Worm (Caenorhabditis elegans) whole organism, L2 larva: ENCODE measurements around the gene sym-1.

Experiments used
- C34F6.9 ChIP-seq: fragments of 150-350 bp; optimal IDR thresholded peaks from 2 replicates; lab custom pipeline; 2014; ENCODE audit warnings: missing biosample characterization, missing genetic modification characterization
- F13H6.1 ChIP-seq: sonication (generic microtip); optimal IDR thresholded peaks from 2 replicates; lab custom pipeline; 2016; ENCODE audit warnings: missing genetic modification characterization, missing compliant biosample characterization
- R02D3.7 ChIP-seq: fragments of 150-350 bp; optimal IDR thresholded peaks from 2 replicates; lab custom pipeline; 2014; ENCODE audit warnings: missing biosample characterization, missing genetic modification characterization
- Y55F3AM.14 ChIP-seq: fragments of 200-800 bp; sonication (Bioruptor generic); optimal IDR thresholded peaks from 2 replicates; lab custom pipeline; 2018; ENCODE audit warnings: mild to moderate bottlenecking, missing genetic modification characterization, missing compliant biosample characterization
- ZK546.5 ChIP-seq: sonication (generic microtip); optimal IDR thresholded peaks from 2 replicates; lab custom pipeline; 2017; ENCODE audit warnings: missing biosample characterization, missing genetic modification characterization
- alr-1 ChIP-seq: fragments of 150-350 bp; optimal IDR thresholded peaks from 2 replicates; lab custom pipeline; 2014; ENCODE audit warnings: missing biosample characterization, missing genetic modification characterization
- aly-2 ChIP-seq: fragments of 150-350 bp; optimal IDR thresholded peaks from 2 replicates; lab custom pipeline; 2014; ENCODE audit warnings: missing biosample characterization, missing genetic modification characterization
- ama-1 ChIP-seq: fragments of 150-350 bp; optimal IDR thresholded peaks from 2 replicates; lab custom pipeline; 2018; ENCODE audit warnings: inconsistent platforms
- blmp-1 ChIP-seq: sonication (generic microtip); optimal IDR thresholded peaks from 2 replicates; lab custom pipeline; 2017; ENCODE audit warnings: missing genetic modification characterization, mild to moderate bottlenecking, missing compliant biosample characterization, antibody characterized with exemption, moderate library complexity; ENCODE audit not compliant: insufficient read depth
- ceh-16 ChIP-seq: fragments of 150-350 bp; optimal IDR thresholded peaks from 2 replicates; lab custom pipeline; 2014; ENCODE audit warnings: missing biosample characterization, missing genetic modification characterization
- ceh-82 ChIP-seq: fragments of 150-350 bp; optimal IDR thresholded peaks from 2 replicates; lab custom pipeline; 2014; ENCODE audit warnings: missing biosample characterization, missing genetic modification characterization
- crh-2 ChIP-seq: sonication (generic microtip); optimal IDR thresholded peaks from 2 replicates; lab custom pipeline; 2017; ENCODE audit warnings: missing biosample characterization, missing genetic modification characterization
- dmd-4 ChIP-seq: sonication (generic microtip); optimal IDR thresholded peaks from 2 replicates; lab custom pipeline; 2017; ENCODE audit warnings: missing biosample characterization, missing genetic modification characterization
- egl-27 ChIP-seq: sonication (generic microtip); optimal IDR thresholded peaks from 3 replicates; lab custom pipeline; 2017; ENCODE audit warnings: missing biosample characterization, missing genetic modification reagents, missing genetic modification characterization
- elt-1 ChIP-seq: fragments of 150-350 bp; optimal IDR thresholded peaks from 2 replicates; lab custom pipeline; 2014; ENCODE audit warnings: missing biosample characterization, missing genetic modification characterization
- elt-3 ChIP-seq: sonication (generic microtip); optimal IDR thresholded peaks from 2 replicates; lab custom pipeline; 2017; ENCODE audit warnings: missing biosample characterization, missing genetic modification characterization
- fos-1 ChIP-seq: fragments of 150-350 bp; optimal IDR thresholded peaks from 2 replicates; lab custom pipeline; 2014; ENCODE audit warnings: missing biosample characterization, missing genetic modification characterization
- gmeb-1 ChIP-seq: fragments of 150-350 bp; optimal IDR thresholded peaks from 2 replicates; lab custom pipeline; 2014; ENCODE audit warnings: missing biosample characterization, missing genetic modification characterization
- lin-11 ChIP-seq: fragments of 150-350 bp; sonication (generic microtip); optimal IDR thresholded peaks from 2 replicates; lab custom pipeline; 2014; ENCODE audit warnings: missing biosample characterization, missing genetic modification characterization, inconsistent platforms, mixed read lengths
- lin-13 ChIP-seq: fragments of 150-350 bp; optimal IDR thresholded peaks from 2 replicates; lab custom pipeline; 2014; ENCODE audit warnings: missing biosample characterization, missing genetic modification reagents, missing genetic modification characterization
- lin-39 ChIP-seq: fragments of 150-350 bp; optimal IDR thresholded peaks from 2 replicates; lab custom pipeline; 2014; ENCODE audit warnings: missing biosample characterization, missing genetic modification reagents, missing genetic modification characterization
- lsy-2 ChIP-seq, 2 experiments: fragments of 150-350 bp in 1 of 2; sonication (generic microtip) in 1 of 2; optimal IDR thresholded peaks; 2 replicates each; lab custom pipeline; 2014 to 2017; ENCODE audit warnings: missing biosample characterization in 2 of 2, missing genetic modification characterization in 2 of 2
- mab-5 ChIP-seq: fragments of 150-350 bp; optimal IDR thresholded peaks from 2 replicates; lab custom pipeline; 2014; ENCODE audit warnings: missing biosample characterization, missing genetic modification characterization
- mbf-1 ChIP-seq: sonication (generic microtip); optimal IDR thresholded peaks from 2 replicates; lab custom pipeline; 2017; ENCODE audit warnings: missing biosample characterization, missing genetic modification characterization
- mdl-1 ChIP-seq, 2 experiments: fragments of 150-350 bp in 1 of 2; sonication (generic microtip) in 1 of 2; optimal IDR thresholded peaks; 2 replicates each; lab custom pipeline; 2017; ENCODE audit warnings: missing biosample characterization in 2 of 2, missing genetic modification characterization in 2 of 2
- nhr-10 ChIP-seq: sonication (generic microtip); optimal IDR thresholded peaks from 2 replicates; lab custom pipeline; 2017; ENCODE audit warnings: missing biosample characterization, missing genetic modification characterization
- nhr-11 ChIP-seq: fragments of 150-350 bp; optimal IDR thresholded peaks from 2 replicates; lab custom pipeline; 2014; ENCODE audit warnings: missing biosample characterization, missing genetic modification characterization
- nhr-12 ChIP-seq: fragments of 150-350 bp; optimal IDR thresholded peaks from 2 replicates; lab custom pipeline; 2014; ENCODE audit warnings: missing biosample characterization, missing genetic modification characterization
- nhr-129 ChIP-seq: fragments of 150-350 bp; optimal IDR thresholded peaks from 2 replicates; lab custom pipeline; 2014; ENCODE audit warnings: missing biosample characterization, missing genetic modification characterization
- nhr-21 ChIP-seq: fragments of 150-350 bp; optimal IDR thresholded peaks from 2 replicates; lab custom pipeline; 2014; ENCODE audit warnings: missing biosample characterization, missing genetic modification characterization
- nhr-23 ChIP-seq: fragments of 150-350 bp; optimal IDR thresholded peaks from 2 replicates; lab custom pipeline; 2014; ENCODE audit warnings: missing biosample characterization, missing genetic modification reagents, missing genetic modification characterization
- nhr-237 ChIP-seq: fragments of 150-350 bp; optimal IDR thresholded peaks from 2 replicates; lab custom pipeline; 2014; ENCODE audit warnings: missing biosample characterization, missing genetic modification characterization
- nhr-25 ChIP-seq: fragments of 150-350 bp; sonication (generic microtip); optimal IDR thresholded peaks from 3 replicates; lab custom pipeline; 2014; ENCODE audit warnings: missing biosample characterization, missing genetic modification characterization
- nhr-6 ChIP-seq: fragments of 150-350 bp; optimal IDR thresholded peaks from 2 replicates; lab custom pipeline; 2014; ENCODE audit warnings: missing biosample characterization, missing genetic modification characterization
- nhr-77 ChIP-seq: fragments of 150-350 bp; optimal IDR thresholded peaks from 2 replicates; lab custom pipeline; 2014; ENCODE audit warnings: missing biosample characterization, missing genetic modification characterization
- peb-1 ChIP-seq: fragments of 150-350 bp; optimal IDR thresholded peaks from 2 replicates; lab custom pipeline; 2014; ENCODE audit warnings: missing biosample characterization, missing genetic modification characterization
- sem-4 ChIP-seq: fragments of 150-350 bp; optimal IDR thresholded peaks from 2 replicates; lab custom pipeline; 2014; ENCODE audit warnings: missing biosample characterization, missing genetic modification reagents, missing genetic modification characterization
- skn-1 ChIP-seq: sonication (generic microtip); optimal IDR thresholded peaks from 2 replicates; lab custom pipeline; 2017; ENCODE audit warnings: missing biosample characterization, missing genetic modification characterization
- sma-3 ChIP-seq: sonication (generic microtip); optimal IDR thresholded peaks from 2 replicates; lab custom pipeline; 2016; ENCODE audit warnings: missing genetic modification reagents, missing genetic modification characterization, missing compliant biosample characterization
- sma-9 ChIP-seq, 2 experiments: fragments of 150-350 bp in 1 of 2; sonication (generic microtip) in 1 of 2; optimal IDR thresholded peaks; 2 replicates each; lab custom pipeline; 2014 to 2016; ENCODE audit warnings: missing genetic modification characterization in 2 of 2, mild to moderate bottlenecking in 1 of 2, missing biosample characterization in 1 of 2, missing compliant biosample characterization in 1 of 2, missing genetic modification reagents in 1 of 2, moderate library complexity in 1 of 2
- snpc-4 ChIP-seq: fragments of 150-350 bp; optimal IDR thresholded peaks from 2 replicates; lab custom pipeline; 2014; ENCODE audit warnings: missing biosample characterization, missing genetic modification characterization
- unc-39 ChIP-seq: fragments of 150-350 bp; optimal IDR thresholded peaks from 2 replicates; lab custom pipeline; 2014; ENCODE audit warnings: missing biosample characterization, missing genetic modification characterization
- unc-55 ChIP-seq: fragments of 150-350 bp; sonication (generic microtip); optimal IDR thresholded peaks from 3 replicates; lab custom pipeline; 2014; ENCODE audit warnings: missing biosample characterization, missing genetic modification reagents, missing genetic modification characterization
- unc-62 ChIP-seq: fragments of 150-350 bp; optimal IDR thresholded peaks from 2 replicates; lab custom pipeline; 2014; ENCODE audit warnings: missing biosample characterization, missing genetic modification reagents, missing genetic modification characterization
- zag-1 ChIP-seq: fragments of 150-350 bp; optimal IDR thresholded peaks from 2 replicates; lab custom pipeline; 2014; ENCODE audit warnings: missing biosample characterization, missing genetic modification characterization
- ztf-1 ChIP-seq: fragments of 200-800 bp; sonication (Bioruptor generic); conservative IDR thresholded peaks from 2 replicates; pipeline ENCODE4 v1.3.6; 2022; ENCODE audit warnings: missing genetic modification characterization, missing compliant biosample characterization
- ztf-11 ChIP-seq: sonication (generic microtip); optimal IDR thresholded peaks from 2 replicates; lab custom pipeline; 2017; ENCODE audit warnings: missing biosample characterization, missing genetic modification characterization
- ztf-4 ChIP-seq: fragments of 150-350 bp; optimal IDR thresholded peaks from 2 replicates; lab custom pipeline; 2014; ENCODE audit warnings: missing biosample characterization, missing genetic modification characterization

Gene sym-1

ce11 chrX:14559519-14560296 is 21.7 kb upstream of the sym-1 start:
- peak; percentile 66 for TF ChIP-seq sma-9 (GFP tag; optimal IDR thresholded peaks at IDR 0.05; lab: Kevin White, UChicago)
- no peak for TF ChIP-seq sma-9 (tag; optimal IDR thresholded peaks at IDR 0.05; lab: Kevin White, UChicago)
- TF ChIP-seq snpc-4 (tag; lab: Kevin White, UChicago): no peak
- no peak for TF ChIP-seq sem-4

DNA sequence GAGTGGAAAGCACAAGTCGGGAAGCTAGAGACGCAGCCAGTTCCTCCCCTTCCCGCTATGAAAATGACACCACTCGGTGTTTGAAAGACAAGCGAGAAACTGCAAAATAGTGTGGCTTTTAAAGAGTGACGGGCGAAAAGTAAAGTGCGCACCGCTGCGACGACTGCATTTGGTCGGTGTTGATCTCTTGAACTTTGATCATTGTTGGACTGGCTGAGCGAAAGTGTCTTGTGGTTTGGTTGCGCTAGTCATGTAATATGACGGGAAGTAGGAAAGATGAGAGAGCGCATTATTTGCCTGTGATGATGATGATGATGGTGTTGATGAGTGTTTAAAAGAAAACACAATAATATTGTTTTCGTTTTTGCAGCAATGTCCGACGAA is 21.1 kb upstream of the sym-1 start:
- peak; percentile 93 for TF ChIP-seq sem-4
- TF ChIP-seq gmeb-1: peak; percentile 60
- no peak for TF ChIP-seq elt-3 (tag; lab: Kevin White, UChicago)
- peak; percentile 24 for TF ChIP-seq nhr-77 (tag; lab: Kevin White, UChicago)
- TF ChIP-seq ztf-11 (tag; lab: Kevin White, UChicago): no peak
- no peak for TF ChIP-seq nhr-11 (tag; lab: Kevin White, UChicago)
- TF ChIP-seq sma-9 (GFP tag; optimal IDR thresholded peaks at IDR 0.05; lab: Kevin White, UChicago): peak; percentile 100
- peak; percentile 90 for TF ChIP-seq sma-9 (tag; optimal IDR thresholded peaks at IDR 0.05; lab: Kevin White, UChicago)
- peak; percentile 95 for TF ChIP-seq nhr-129 (tag; lab: Kevin White, UChicago)
- TF ChIP-seq lin-11: peak; percentile 76
- peak; percentile 39 for TF ChIP-seq nhr-10 (tag; lab: Kevin White, UChicago)
- TF ChIP-seq F13H6.1 (tag; lab: Kevin White, UChicago): peak; percentile 98
- TF ChIP-seq nhr-6 (tag; lab: Kevin White, UChicago): peak; percentile 83
- peak; percentile 88 for TF ChIP-seq ztf-4 (tag; lab: Kevin White, UChicago)
- TF ChIP-seq C34F6.9: peak; percentile 68
- TF ChIP-seq mdl-1 (tag; optimal IDR thresholded peaks at IDR 0.05; lab: Kevin White, UChicago): peak; percentile 92 to 93
- no peak for TF ChIP-seq elt-1
- TF ChIP-seq nhr-237 (tag; lab: Kevin White, UChicago): no peak
- peak; percentile 74 for TF ChIP-seq lin-13 (GFP tag; lab: Kevin White, UChicago)
- TF ChIP-seq Y55F3AM.14: peak; percentile 81
- peak; percentile 80 for TF ChIP-seq snpc-4 (tag; lab: Kevin White, UChicago)
- TF ChIP-seq mbf-1: no peak
- no peak for TF ChIP-seq skn-1 (tag; lab: Kevin White, UChicago)
- TF ChIP-seq nhr-23 (tag; lab: Kevin White, UChicago): peak; percentile 22
- peak; percentile 93 for TF ChIP-seq nhr-25
- TF ChIP-seq ZK546.5 (tag; lab: Kevin White, UChicago): no peak
- peak; percentile 96 for TF ChIP-seq egl-27 (tag; lab: Kevin White, UChicago)
- TF ChIP-seq unc-55 (GFP tag; lab: Kevin White, UChicago): peak; percentile 92
- TF ChIP-seq blmp-1 (tag; lab: Kevin White, UChicago): peak; percentile 97
- peak; percentile 98 for TF ChIP-seq nhr-21 (tag; lab: Kevin White, UChicago)
- peak; percentile 93 for TF ChIP-seq crh-2 (tag; lab: Kevin White, UChicago)
- no peak for TF ChIP-seq alr-1
- no peak for TF ChIP-seq dmd-4 (tag; lab: Kevin White, UChicago)
- peak; percentile 92 for TF ChIP-seq sma-3 (GFP tag; lab: Kevin White, UChicago)
- TF ChIP-seq fos-1 (tag; lab: Kevin White, UChicago): peak; percentile 97
- peak; percentile 75 for TF ChIP-seq ama-1
- TF ChIP-seq ztf-1 (GFP tag; lab: Robert Waterston, UW): no peak
- no peak for TF ChIP-seq aly-2 (tag; lab: Kevin White, UChicago)
- TF ChIP-seq lin-39 (tag; lab: Kevin White, UChicago): peak; percentile 67
- peak; percentile 34 for TF ChIP-seq unc-62
- TF ChIP-seq zag-1 (tag; lab: Kevin White, UChicago): peak; percentile 78
- TF ChIP-seq peb-1: no peak
- no peak for TF ChIP-seq unc-39 (tag; lab: Kevin White, UChicago)
- no peak for TF ChIP-seq nhr-12 (tag; lab: Kevin White, UChicago)
- no peak for TF ChIP-seq R02D3.7 (tag; lab: Kevin White, UChicago)
- peak; percentile 19 for TF ChIP-seq ceh-16
- no peak for TF ChIP-seq ceh-82 (tag; lab: Kevin White, UChicago)
- TF ChIP-seq lsy-2 (tag; optimal IDR thresholded peaks at IDR 0.05; lab: Kevin White, UChicago): peak; percentile 42 to 79
- TF ChIP-seq mab-5: peak; percentile 13
- TF ChIP-seq, all 48 proteins: peak for 31
